Fruit fly (Drosophila melanogaster) whole organism, prepupa: ENCODE results near the gene btn.

Source experiments
- Blimp-1 ChIP-seq: fragments of 200-800 bp; sonication (Bioruptor generic); optimal IDR thresholded peaks from 3 replicates; lab custom pipeline; 2017; ENCODE audit warnings: missing biosample characterization, missing genetic modification characterization, mild to moderate bottlenecking, moderate library complexity, missing genetic modification reagents
- CG10631 ChIP-seq: fragments of 200-800 bp; sonication (Bioruptor generic); optimal IDR thresholded peaks from 2 replicates; lab custom pipeline; 2016; ENCODE audit warnings: missing biosample characterization, missing genetic modification characterization
- CG10669 ChIP-seq: fragments of 200-800 bp; sonication (Bioruptor generic); optimal IDR thresholded peaks from 3 replicates; lab custom pipeline; 2018; ENCODE audit warnings: missing biosample characterization, mild to moderate bottlenecking, missing genetic modification characterization, moderate library complexity
- CG11294 ChIP-seq: fragments of 200-800 bp; sonication (Bioruptor generic); IDR thresholded peaks from 2 replicates; pipeline ENCODE4 v1.3.6; 2022; ENCODE audit warnings: missing biosample characterization, missing genetic modification characterization
- CG11762 ChIP-seq: fragments of 200-800 bp; sonication (Bioruptor generic); optimal IDR thresholded peaks from 3 replicates; lab custom pipeline; 2016; ENCODE audit warnings: missing biosample characterization, missing genetic modification characterization; ENCODE audit not compliant: insufficient read depth
- CG11902 ChIP-seq: fragments of 200-800 bp; sonication (Bioruptor generic); optimal IDR thresholded peaks from 3 replicates; lab custom pipeline; 2016; ENCODE audit warnings: missing biosample characterization, missing genetic modification characterization
- CG15336 ChIP-seq: fragments of 200-800 bp; sonication (Bioruptor generic); IDR thresholded peaks from 2 replicates; pipeline ENCODE4 v1.3.6; 2022; ENCODE audit warnings: missing biosample characterization, missing genetic modification characterization
- CG1621 ChIP-seq: fragments of 200-800 bp; sonication (Bioruptor generic); optimal IDR thresholded peaks from 3 replicates; lab custom pipeline; 2018; ENCODE audit warnings: missing biosample characterization, mild to moderate bottlenecking, missing genetic modification characterization
- CG16779 ChIP-seq: fragments of 200-800 bp; sonication (Bioruptor generic); optimal IDR thresholded peaks from 3 replicates; lab custom pipeline; 2017; ENCODE audit warnings: missing biosample characterization, mild to moderate bottlenecking, missing genetic modification characterization
- CG3032 ChIP-seq: fragments of 200-800 bp; optimal IDR thresholded peaks from 2 replicates; lab custom pipeline; 2019; ENCODE audit warnings: missing biosample characterization, mild to moderate bottlenecking, missing genetic modification characterization, moderate library complexity
- CG32006 ChIP-seq: fragments of 200-800 bp; sonication (Bioruptor generic); optimal IDR thresholded peaks from 3 replicates; lab custom pipeline; 2017; ENCODE audit warnings: missing biosample characterization, mild to moderate bottlenecking, missing genetic modification characterization
- CG4318 ChIP-seq: fragments of 200-800 bp; sonication (Bioruptor generic); optimal IDR thresholded peaks from 3 replicates; lab custom pipeline; 2017; ENCODE audit warnings: missing biosample characterization, mild to moderate bottlenecking, missing genetic modification characterization
- CG6163 ChIP-seq: fragments of 200-800 bp; sonication (Bioruptor generic); IDR thresholded peaks from 3 replicates; pipeline ENCODE4 v1.3.6; 2022; ENCODE audit warnings: missing biosample characterization, missing genetic modification characterization
- CG6792 ChIP-seq: fragments of 200-800 bp; sonication (Bioruptor generic); optimal IDR thresholded peaks from 3 replicates; lab custom pipeline; 2016; ENCODE audit warnings: missing biosample characterization, missing genetic modification characterization
- CG6808 ChIP-seq: fragments of 200-800 bp; sonication (Bioruptor generic); optimal IDR thresholded peaks from 3 replicates; lab custom pipeline; 2017; ENCODE audit warnings: missing biosample characterization, missing genetic modification characterization, mild to moderate bottlenecking, moderate library complexity, missing genetic modification reagents
- CG6854 ChIP-seq: fragments of 200-800 bp; sonication (Bioruptor generic); optimal IDR thresholded peaks from 2 replicates; lab custom pipeline; 2017; ENCODE audit warnings: missing biosample characterization, mild to moderate bottlenecking, missing genetic modification characterization
- CG7368 ChIP-seq: fragments of 200-800 bp; sonication (Bioruptor generic); optimal IDR thresholded peaks from 3 replicates; lab custom pipeline; 2016; ENCODE audit warnings: missing biosample characterization, missing genetic modification characterization
- CG8119 ChIP-seq: fragments of 200-800 bp; sonication (Bioruptor generic); IDR thresholded peaks from 3 replicates; pipeline ENCODE4 v1.3.6; 2022; ENCODE audit warnings: missing biosample characterization, missing genetic modification characterization
- CG8319 ChIP-seq: fragments of 200-800 bp; sonication (Bioruptor generic); optimal IDR thresholded peaks from 3 replicates; lab custom pipeline; 2016; ENCODE audit warnings: missing biosample characterization, missing genetic modification characterization
- CG8632 ChIP-seq: fragments of 200-800 bp; sonication (Bioruptor generic); optimal IDR thresholded peaks from 3 replicates; lab custom pipeline; 2016; ENCODE audit warnings: missing biosample characterization, missing genetic modification characterization
- CG9139 ChIP-seq: fragments of 200-800 bp; sonication (Bioruptor generic); optimal IDR thresholded peaks from 3 replicates; lab custom pipeline; 2017; ENCODE audit warnings: missing biosample characterization, mild to moderate bottlenecking, missing genetic modification characterization
- Eip75B ChIP-seq: fragments of 200-800 bp; sonication (Bioruptor generic); optimal IDR thresholded peaks from 3 replicates; lab custom pipeline; 2016; ENCODE audit warnings: missing biosample characterization, missing genetic modification characterization
- Eip78C ChIP-seq: fragments of 200-800 bp; sonication (Bioruptor generic); peaks from one replicate; lab custom pipeline; 2016; ENCODE audit warnings: missing biosample characterization, missing genetic modification characterization
- Ets21C ChIP-seq: fragments of 200-800 bp; sonication (Bioruptor generic); optimal IDR thresholded peaks from 3 replicates; lab custom pipeline; 2016; ENCODE audit warnings: missing biosample characterization, missing genetic modification characterization
- Ets96B ChIP-seq: fragments of 200-800 bp; optimal IDR thresholded peaks from 2 replicates; lab custom pipeline; 2019; ENCODE audit warnings: missing biosample characterization, mild to moderate bottlenecking, missing genetic modification characterization, moderate library complexity
- Gug ChIP-seq: fragments of 200-800 bp; sonication (Bioruptor generic); IDR thresholded peaks from 2 replicates; pipeline ENCODE4 v1.3.6; 2022; ENCODE audit warnings: missing biosample characterization, missing genetic modification characterization
- Hr39 ChIP-seq: fragments of 200-800 bp; sonication (Bioruptor generic); optimal IDR thresholded peaks from 2 replicates; lab custom pipeline; 2016; ENCODE audit warnings: missing biosample characterization, missing genetic modification characterization
- Hr4 ChIP-seq: fragments of 200-800 bp; sonication (Bioruptor generic); optimal IDR thresholded peaks from 3 replicates; lab custom pipeline; 2016; ENCODE audit warnings: missing biosample characterization, missing genetic modification characterization
- Lpt ChIP-seq: fragments of 200-800 bp; sonication (Bioruptor generic); optimal IDR thresholded peaks from 3 replicates; lab custom pipeline; 2016; ENCODE audit warnings: missing biosample characterization, missing genetic modification characterization
- OdsH ChIP-seq: fragments of 200-800 bp; sonication (Bioruptor generic); optimal IDR thresholded peaks from 3 replicates; lab custom pipeline; 2016; ENCODE audit warnings: missing biosample characterization, missing genetic modification characterization
- Sox102F ChIP-seq: fragments of 200-800 bp; sonication (Bioruptor generic); optimal IDR thresholded peaks from 2 replicates; lab custom pipeline; 2016; ENCODE audit warnings: missing biosample characterization, mild to moderate bottlenecking, missing genetic modification characterization
- Sox14 ChIP-seq: fragments of 200-800 bp; sonication (Bioruptor generic); optimal IDR thresholded peaks from 3 replicates; lab custom pipeline; 2016; ENCODE audit warnings: missing biosample characterization, missing genetic modification characterization
- Sox15 ChIP-seq: fragments of 200-800 bp; sonication (Bioruptor generic); optimal IDR thresholded peaks from 3 replicates; lab custom pipeline; 2016; ENCODE audit warnings: missing biosample characterization, missing genetic modification characterization
- achi ChIP-seq: fragments of 200-800 bp; sonication (Bioruptor generic); optimal IDR thresholded peaks from 3 replicates; lab custom pipeline; 2016; ENCODE audit warnings: missing biosample characterization, missing genetic modification characterization
- acj6 ChIP-seq: fragments of 200-800 bp; sonication (Bioruptor generic); optimal IDR thresholded peaks from 3 replicates; lab custom pipeline; 2016; ENCODE audit warnings: missing biosample characterization, missing genetic modification characterization
- cyc ChIP-seq: fragments of 200-800 bp; sonication (Bioruptor generic); optimal IDR thresholded peaks from 3 replicates; lab custom pipeline; 2016; ENCODE audit warnings: missing biosample characterization, missing genetic modification characterization
- dac ChIP-seq: fragments of 200-800 bp; sonication (Bioruptor generic); optimal IDR thresholded peaks from 2 replicates; lab custom pipeline; 2017; ENCODE audit warnings: missing biosample characterization, mild to moderate bottlenecking, missing genetic modification characterization
- dsx ChIP-seq: fragments of 200-800 bp; optimal IDR thresholded peaks from 3 replicates; lab custom pipeline; 2019; ENCODE audit warnings: missing biosample characterization, mild to moderate bottlenecking, missing genetic modification characterization, moderate library complexity; ENCODE audit not compliant: poor library complexity, severe bottlenecking
- eg ChIP-seq: fragments of 200-800 bp; sonication (Bioruptor generic); IDR thresholded peaks from 3 replicates; pipeline ENCODE4 v1.3.6; 2022; ENCODE audit warnings: missing biosample characterization, missing genetic modification characterization
- esn ChIP-seq: fragments of 200-800 bp; sonication (Bioruptor generic); optimal IDR thresholded peaks from 2 replicates; lab custom pipeline; 2016; ENCODE audit warnings: missing biosample characterization, mild to moderate bottlenecking, missing genetic modification characterization, moderate library complexity
- fd59A ChIP-seq: fragments of 200-800 bp; sonication (Bioruptor generic); optimal IDR thresholded peaks from 2 replicates; lab custom pipeline; 2017; ENCODE audit warnings: missing biosample characterization, mild to moderate bottlenecking, missing genetic modification characterization, missing genetic modification reagents
- fd85E ChIP-seq: fragments of 200-800 bp; sonication (Bioruptor generic); optimal IDR thresholded peaks from 3 replicates; lab custom pipeline; 2016; ENCODE audit warnings: missing biosample characterization, missing genetic modification characterization
- fkh ChIP-seq: fragments of 200-800 bp; sonication (Bioruptor generic); optimal IDR thresholded peaks from 3 replicates; lab custom pipeline; 2017; ENCODE audit warnings: missing biosample characterization, mild to moderate bottlenecking, missing genetic modification characterization, moderate library complexity
- net ChIP-seq: fragments of 200-800 bp; sonication (Bioruptor generic); optimal IDR thresholded peaks from 3 replicates; lab custom pipeline; 2016; ENCODE audit warnings: missing biosample characterization, missing genetic modification characterization
- pdm3 ChIP-seq: fragments of 200-800 bp; sonication (Bioruptor generic); optimal IDR thresholded peaks from 3 replicates; lab custom pipeline; 2016; ENCODE audit warnings: missing biosample characterization, missing genetic modification characterization
- salr ChIP-seq, 2 experiments: fragments of 200-800 bp; sonication (Bioruptor generic); optimal IDR thresholded peaks; 3 replicates each; lab custom pipeline; 2016 to 2018; ENCODE audit warnings: missing biosample characterization in 2 of 2, missing genetic modification characterization in 2 of 2, mild to moderate bottlenecking in 1 of 2
- spab ChIP-seq: fragments of 200-800 bp; sonication (Bioruptor generic); optimal IDR thresholded peaks from 2 replicates; lab custom pipeline; 2017; ENCODE audit warnings: missing biosample characterization, mild to moderate bottlenecking, missing genetic modification characterization, missing genetic modification reagents
- ss ChIP-seq, 2 experiments: fragments of 200-800 bp; sonication (Bioruptor generic); optimal IDR thresholded peaks; 2 replicates in 1 of 2; 3 replicates in 1 of 2; lab custom pipeline; 2017 to 2018; ENCODE audit warnings: mild to moderate bottlenecking in 2 of 2, missing biosample characterization in 2 of 2, missing genetic modification characterization in 2 of 2, moderate library complexity in 1 of 2
- svp ChIP-seq: fragments of 200-800 bp; sonication (Bioruptor generic); peaks from one replicate; lab custom pipeline; 2016; ENCODE audit warnings: missing biosample characterization, missing genetic modification characterization
- topi ChIP-seq: fragments of 200-800 bp; sonication (Bioruptor generic); optimal IDR thresholded peaks from 3 replicates; lab custom pipeline; 2016; ENCODE audit warnings: missing biosample characterization, missing genetic modification characterization

btn gene

DNA sequence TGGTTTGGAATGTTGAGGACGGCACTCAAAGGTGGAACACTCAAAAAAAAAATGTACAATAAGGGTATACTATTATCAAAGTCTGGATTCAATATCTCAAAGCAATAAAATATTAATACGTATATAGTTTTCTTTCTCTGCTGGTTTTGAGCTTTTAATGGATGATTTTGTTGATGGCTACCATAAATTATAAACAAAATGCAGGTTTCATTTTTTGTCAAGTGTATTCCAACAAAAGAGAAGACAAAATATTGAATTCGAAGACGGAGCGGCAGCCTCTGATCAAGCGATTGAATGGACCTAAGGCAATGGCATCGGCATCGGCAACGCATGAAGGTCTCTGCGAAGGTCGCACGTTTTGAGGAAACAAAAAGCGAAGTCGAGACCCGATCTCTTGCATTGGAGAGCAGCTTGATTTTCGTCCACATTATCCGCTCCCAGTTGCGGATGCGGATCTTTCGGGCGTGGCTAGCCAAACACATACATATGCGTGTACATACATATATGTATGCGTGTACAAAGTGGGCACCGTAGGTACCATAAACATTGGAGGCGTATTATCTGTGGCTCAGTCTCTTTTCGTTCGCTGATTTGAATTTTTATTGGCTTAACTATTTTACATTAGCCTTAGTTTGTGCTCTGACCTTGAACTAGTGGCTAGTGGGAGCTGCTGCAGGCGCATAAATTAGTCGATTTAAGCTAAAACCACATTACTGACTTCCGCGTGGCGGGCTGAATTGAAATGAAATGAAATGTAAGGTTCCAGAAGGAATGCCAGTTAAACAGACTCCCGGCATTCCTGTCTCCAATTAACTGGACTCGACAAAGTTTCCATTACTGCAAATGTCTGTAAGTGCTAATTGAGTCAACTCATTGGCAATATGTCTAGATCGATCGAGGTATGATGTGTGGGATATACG, 49.7 kb downstream of the btn start:
- TF ChIP-seq Gug (GFP tag; lab: Robert Waterston, UW) (no peak), CG32006 (GFP tag; lab: Kevin White, UChicago) (no peak), pdm3 (GFP tag; lab: Kevin White, UChicago) (peak; percentile 71), CG11294 (no peak), CG3032 (tag; lab: Kevin White, UChicago) (peak; percentile 82), acj6 (GFP tag; lab: Kevin White, UChicago) (peak; percentile 65), svp (GFP tag; lab: Kevin White, UChicago) (peak; percentile 83), Hr4 (GFP tag; lab: Kevin White, UChicago) (peak; percentile 18), net (GFP tag; lab: Kevin White, UChicago) (peak; percentile 46), Lpt (GFP tag; lab: Kevin White, UChicago) (no peak), Ets21C (GFP tag; lab: Kevin White, UChicago) (no peak), topi (GFP tag; lab: Kevin White, UChicago) (peak; percentile 50), CG11762 (GFP tag; lab: Kevin White, UChicago) (peak; percentile 58), CG7368 (GFP tag; lab: Kevin White, UChicago) (peak; percentile 74), Sox14 (peak; percentile 61), CG6792 (peak; percentile 73), dsx (peak; percentile 79), CG15336 (no peak), spab (GFP tag; lab: Kevin White, UChicago) (peak; percentile 80), achi (peak; percentile 71), fd59A (GFP tag; lab: Kevin White, UChicago) (peak; percentile 73), cyc (GFP tag; lab: Kevin White, UChicago) (peak; percentile 49), Sox15 (GFP tag; lab: Kevin White, UChicago) (peak; percentile 57), CG6163 (peak; percentile 82), CG8632 (peak; percentile 74), CG16779 (tag; lab: Kevin White, UChicago) (peak; percentile 32), Eip75B (GFP tag; lab: Kevin White, UChicago) (peak; percentile 82), CG6854 (no peak), CG10631 (GFP tag; lab: Kevin White, UChicago) (peak; percentile 77), ss (GFP tag; optimal IDR thresholded peaks at IDR 0.05; lab: Kevin White, UChicago) (peak; percentile 71 to 73), Ets96B (tag; lab: Kevin White, UChicago) (peak; percentile 85), CG10669 (GFP tag; lab: Kevin White, UChicago) (peak; percentile 79), dac (no peak), fkh (GFP tag; lab: Kevin White, UChicago) (no peak), CG8319 (GFP tag; lab: Kevin White, UChicago) (peak; percentile 44), fd85E (GFP tag; lab: Kevin White, UChicago) (peak; percentile 3), CG4318 (GFP tag; lab: Kevin White, UChicago) (no peak), CG1621 (tag; lab: Kevin White, UChicago) (peak; percentile 77), eg (GFP tag; lab: Robert Waterston, UW) (no peak), CG11902 (GFP tag; lab: Kevin White, UChicago) (peak; percentile 54), CG9139 (GFP tag; lab: Kevin White, UChicago) (peak; percentile 47), Hr39 (GFP tag; lab: Kevin White, UChicago) (peak; percentile 34), salr (GFP tag; optimal IDR thresholded peaks at IDR 0.05; lab: Kevin White, UChicago) (peak in 1 of 2 experiments; percentile 66), CG6808 (GFP tag; lab: Kevin White, UChicago) (peak; percentile 80), Eip78C (GFP tag; lab: Kevin White, UChicago) (peak; percentile 94), CG8119 (GFP tag; lab: Robert Waterston, UW) (no peak), esn (peak; percentile 51), Sox102F (peak; percentile 28), OdsH (GFP tag; lab: Kevin White, UChicago) (peak; percentile 66), Blimp-1 (GFP tag; lab: Kevin White, UChicago) (no peak)
